Worm (Caenorhabditis elegans): Measurements from ENCODE around the gene fbxa-11.

ce11 chrIII:937961-938360, 12.7 kb upstream of the fbxa-11 start, which contains the start of gene fbxa-56:
- no peak for TF ChIP-seq W03F9.2 (tag; optimal IDR thresholded peaks at IDR 0.05)
- TF ChIP-seq him-1 (tag; optimal IDR thresholded peaks at IDR 0.05) = no peak
- TF ChIP-seq dao-5 (tag; optimal IDR thresholded peaks at IDR 0.05) = no peak
